Worm (Caenorhabditis elegans): Measurements from ENCODE around the gene ceh-24.

ceh-24 gene

DNA sequence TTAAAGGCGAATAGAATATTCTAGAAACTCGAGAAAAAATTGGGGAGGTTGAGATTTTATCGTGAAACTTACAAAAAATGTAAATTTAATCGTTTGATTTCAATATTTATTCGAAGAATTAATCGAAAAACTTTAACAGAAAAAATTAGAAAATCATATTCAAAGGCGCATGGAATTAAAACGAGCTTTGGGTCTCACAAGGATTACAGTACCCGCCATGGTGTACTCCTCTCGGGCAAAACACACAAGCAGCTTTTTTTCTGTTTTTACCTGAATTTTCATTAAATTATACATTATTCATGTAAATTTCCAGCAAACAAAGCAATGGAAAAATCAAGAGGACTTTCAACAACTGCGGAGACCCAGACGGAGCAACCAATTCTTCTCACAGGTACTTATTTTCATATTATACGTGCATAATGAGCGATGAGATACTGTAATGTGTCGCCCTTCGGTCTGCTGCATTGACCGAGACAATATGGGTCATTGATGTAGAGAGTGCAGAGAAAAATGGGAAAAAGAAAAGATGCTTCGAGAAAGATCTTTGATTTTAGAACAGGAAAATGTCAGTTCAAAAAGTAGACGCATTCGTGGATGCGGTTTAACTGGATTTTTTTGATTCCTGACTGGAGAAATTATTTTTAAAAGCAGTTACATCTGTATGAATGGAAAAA lies 25.7 kb upstream of the ceh-24 start, which contains the start of the genes F53C11.4 and F53C11.5 (continued):
- peak; percentile 10 for TF ChIP-seq skn-1 (tag; optimal IDR thresholded peaks at IDR 0.05)
- TF ChIP-seq lin-13 (GFP tag; optimal IDR thresholded peaks at IDR 0.05): no peak
- TF ChIP-seq ceh-90 (tag; optimal IDR thresholded peaks at IDR 0.05): no peak
- TF ChIP-seq mef-2 (tag; optimal IDR thresholded peaks at IDR 0.05): no peak
- no peak for TF ChIP-seq lin-14 (GFP tag; optimal IDR thresholded peaks at IDR 0.05)
- TF ChIP-seq C16A3.4 (tag; optimal IDR thresholded peaks at IDR 0.05): no peak
- no peak for TF ChIP-seq efl-1 (optimal IDR thresholded peaks at IDR 0.05)
- no peak for TF ChIP-seq efl-1 (GFP tag; optimal IDR thresholded peaks at IDR 0.05 in 1 of 2)
- no peak for TF ChIP-seq alr-1 (tag; optimal IDR thresholded peaks at IDR 0.05; ENCODE audit: borderline replicate concordance)
- no peak for TF ChIP-seq fkh-10 (GFP tag; optimal IDR thresholded peaks at IDR 0.05)
- TF ChIP-seq aly-2 (tag; optimal IDR thresholded peaks at IDR 0.05): no peak
- TF ChIP-seq nhr-47 (tag; optimal IDR thresholded peaks at IDR 0.05): no peak
- TF ChIP-seq pqm-1 (tag; optimal IDR thresholded peaks at IDR 0.05): peak; percentile 23
- TF ChIP-seq hpl-2 (GFP tag; optimal IDR thresholded peaks at IDR 0.05): no peak
- no peak for TF ChIP-seq unc-30 (tag; optimal IDR thresholded peaks at IDR 0.05)
- TF ChIP-seq aha-1 (tag; optimal IDR thresholded peaks at IDR 0.05): no peak
- TF ChIP-seq tbx-2 (tag; optimal IDR thresholded peaks at IDR 0.05): no peak

- peak; percentile 44 for TF ChIP-seq nhr-47 (tag; optimal IDR thresholded peaks at IDR 0.05)
- TF ChIP-seq nhr-20 (tag; optimal IDR thresholded peaks at IDR 0.05): peak; percentile 35
- peak; percentile 51 for TF ChIP-seq mep-1 (tag; optimal IDR thresholded peaks at IDR 0.05)
- TF ChIP-seq nhr-84 (tag; optimal IDR thresholded peaks at IDR 0.05): no peak
- peak; percentile 24 for TF ChIP-seq unc-130 (tag; optimal IDR thresholded peaks at IDR 0.05)
- TF ChIP-seq pax-3 (tag; optimal IDR thresholded peaks at IDR 0.05): no peak
- TF ChIP-seq irx-1 (tag; optimal IDR thresholded peaks at IDR 0.05): peak; percentile 44
- TF ChIP-seq elt-3 (tag; optimal IDR thresholded peaks at IDR 0.05): peak in 1 of 6 experiments; percentile 15
- peak in 1 of 3 experiments; percentile 2 for TF ChIP-seq ceh-82 (tag; optimal IDR thresholded peaks at IDR 0.05)
- peak; percentile 54 for TF ChIP-seq rnt-1 (tag; optimal IDR thresholded peaks at IDR 0.05)
- TF ChIP-seq dpl-1 (GFP tag; optimal IDR thresholded peaks at IDR 0.05): peak in 1 of 3 experiments; percentile 48
- TF ChIP-seq nhr-90 (tag; optimal IDR thresholded peaks at IDR 0.05; ENCODE audit: poor library complexity): peak; percentile 51
- TF ChIP-seq isw-1 (GFP tag; IDR thresholded peaks at IDR 0.05): no peak
- peak in 1 of 2 experiments; percentile 3 for TF ChIP-seq mdl-1 (tag; optimal IDR thresholded peaks at IDR 0.05)
- no peak for TF ChIP-seq ceh-90 (tag; optimal IDR thresholded peaks at IDR 0.05)
- TF ChIP-seq aha-1 (tag; optimal IDR thresholded peaks at IDR 0.05): no peak
- TF ChIP-seq lin-35 (GFP tag; optimal IDR thresholded peaks at IDR 0.05): peak in 1 of 2 experiments; percentile 34
- TF ChIP-seq efl-1 (optimal IDR thresholded peaks at IDR 0.05): no peak
- TF ChIP-seq efl-1 (GFP tag; optimal IDR thresholded peaks at IDR 0.05 in 1 of 2): peak in 1 of 2 experiments; percentile 91
- TF ChIP-seq nhr-19 (GFP tag; conservative IDR thresholded peaks at IDR 0.05): peak; percentile 69
- TF ChIP-seq unc-86 (tag; optimal IDR thresholded peaks at IDR 0.05): no peak
- TF ChIP-seq elt-2 (tag; optimal IDR thresholded peaks at IDR 0.05): peak; percentile 23
- no peak for TF ChIP-seq mab-9 (GFP tag; IDR thresholded peaks at IDR 0.05)
- no peak for TF ChIP-seq zip-4 (GFP tag; optimal IDR thresholded peaks at IDR 0.05)
- TF ChIP-seq C16A3.4 (tag; optimal IDR thresholded peaks at IDR 0.05): peak; percentile 26
- TF ChIP-seq egl-13 (tag; optimal IDR thresholded peaks at IDR 0.05): no peak
- peak; percentile 75 for TF ChIP-seq lin-14 (GFP tag; optimal IDR thresholded peaks at IDR 0.05)
- TF ChIP-seq nhr-71 (tag; optimal IDR thresholded peaks at IDR 0.05): peak; percentile 80
- TF ChIP-seq nhr-85 (tag): peak; percentile 95
- peak; percentile 31 for TF ChIP-seq lir-3 (tag; optimal IDR thresholded peaks at IDR 0.05; ENCODE audit: poor library complexity)
- TF ChIP-seq skn-1 (tag; optimal IDR thresholded peaks at IDR 0.05): no peak
- TF ChIP-seq ama-1 (optimal IDR thresholded peaks at IDR 0.05): peak; percentile 23
- no peak for TF ChIP-seq fkh-10 (GFP tag; optimal IDR thresholded peaks at IDR 0.05)
- peak; percentile 67 for TF ChIP-seq snu-23 (GFP tag; optimal IDR thresholded peaks at IDR 0.05)
- peak in 1 of 2 experiments; percentile 57 for TF ChIP-seq lsy-2 (tag; optimal IDR thresholded peaks at IDR 0.05)
- TF ChIP-seq grh-1 (GFP tag; IDR thresholded peaks at IDR 0.05): peak; percentile 81
- TF ChIP-seq nhr-77 (tag; optimal IDR thresholded peaks at IDR 0.05): no peak
- peak; percentile 57 for TF ChIP-seq ztf-4 (tag; optimal IDR thresholded peaks at IDR 0.05)
- peak; percentile 53 for TF ChIP-seq blmp-1 (tag; optimal IDR thresholded peaks at IDR 0.05)
- no peak for TF ChIP-seq zag-1 (tag; optimal IDR thresholded peaks at IDR 0.05)
These were observed 24.9 kb upstream of the ceh-24 start for ce11 chrV:13787948-13788681.
